1 fruit fly cellular context compared by ENCODE assay signal in the genomic region with DNA sequence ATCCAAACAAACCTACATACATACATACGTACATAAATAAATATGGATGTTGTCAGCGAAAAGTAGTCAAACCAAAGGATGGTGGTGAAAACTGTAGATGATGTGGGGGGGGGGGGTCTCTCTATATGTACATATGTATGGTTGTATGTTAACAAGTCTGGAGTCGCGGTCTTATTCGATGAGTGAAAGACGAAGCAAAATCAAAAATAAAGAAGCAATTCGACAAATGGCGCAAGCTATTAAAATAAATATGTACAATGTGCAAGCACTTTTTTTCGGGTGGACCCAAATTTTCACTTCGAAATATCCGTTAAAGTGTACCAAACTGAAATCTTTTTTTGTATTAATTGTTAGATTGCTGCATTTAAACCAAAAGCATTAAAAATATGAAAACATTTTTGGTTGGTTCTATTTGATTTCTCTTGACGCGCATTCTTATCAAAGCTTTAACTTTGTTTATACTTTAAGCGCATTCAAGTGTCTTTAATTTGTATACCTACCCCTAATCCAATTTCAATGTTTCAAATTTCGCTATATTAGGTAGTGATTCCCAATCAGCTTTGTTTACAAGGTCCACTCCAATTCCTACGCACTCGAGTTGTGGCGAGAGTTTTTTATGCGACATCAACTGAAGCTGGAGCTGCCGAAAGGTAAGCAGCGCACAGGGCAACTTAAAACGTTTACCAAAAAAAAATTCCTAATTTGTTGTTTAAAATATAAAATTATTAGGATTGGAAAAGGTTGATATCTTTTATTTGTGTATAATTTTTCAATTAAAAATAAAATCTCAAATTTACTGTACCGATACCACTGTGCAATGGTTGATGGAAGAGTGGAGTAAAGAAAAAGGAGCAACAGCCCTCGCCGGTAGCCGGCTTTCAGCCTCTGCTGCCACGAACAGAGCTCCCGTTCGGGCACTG.
TF ChIP-seq lines count a peak whose summit lies in the region.

Gene CG31807, minus strand, starts transcription at position 51 of the 920 bp plus-strand sequence.

TF ChIP-seq in whole organism, embryonic, 481 proteins besides CTCF, POLR2A, EP300 and RAD21 (continued from another document):
- TF ChIP-seq HLHmδ (GFP tag; optimal IDR thresholded peaks at IDR 0.05; lab: Kevin White, UChicago) (no peak), Hmx (GFP tag; optimal IDR thresholded peaks at IDR 0.05; lab: Kevin White, UChicago) (peak; percentile 42), mam (GFP tag; optimal IDR thresholded peaks at IDR 0.05; lab: Kevin White, UChicago) (peak; percentile 58), CG7271 (tag; optimal IDR thresholded peaks at IDR 0.05; lab: Kevin White, UChicago) (no peak), exex (tag; optimal IDR thresholded peaks at IDR 0.05; lab: Kevin White, UChicago) (no peak), CG15514 (GFP tag; optimal IDR thresholded peaks at IDR 0.05; lab: Kevin White, UChicago) (peak; percentile 60), Six4 (GFP tag; optimal IDR thresholded peaks at IDR 0.05; lab: Kevin White, UChicago) (no peak), gem (tag; optimal IDR thresholded peaks at IDR 0.05; lab: Kevin White, UChicago) (peak; percentile 90), CG30403 (GFP tag; optimal IDR thresholded peaks at IDR 0.05; lab: Kevin White, UChicago) (peak; percentile 51), Meics (GFP tag; optimal IDR thresholded peaks at IDR 0.05; lab: Kevin White, UChicago) (peak; percentile 67), pnt (GFP tag; optimal IDR thresholded peaks at IDR 0.05; lab: Kevin White, UChicago) (peak; percentile 5), gce (GFP tag; IDR thresholded peaks at IDR 0.05; lab: Robert Waterston, UW) (0 out of 3 replicates have a peak, but pooled peaks have one; percentile 42), nom (GFP tag; optimal IDR thresholded peaks at IDR 0.05; lab: Kevin White, UChicago) (peak; percentile 95), E2f1 (GFP tag; IDR thresholded peaks at IDR 0.05; lab: Robert Waterston, UW) (no peak), chinmo (GFP tag; IDR thresholded peaks at IDR 0.05; lab: Robert Waterston, UW; ENCODE audit: partially characterized antibody) (0 out of 4 replicates have a peak, but pooled peaks have one; percentile 35), CG31388 (GFP tag; optimal IDR thresholded peaks at IDR 0.05; lab: Kevin White, UChicago) (peak; percentile 18), HmgZ (tag; optimal IDR thresholded peaks at IDR 0.05; lab: Kevin White, UChicago) (peak; percentile 68), Ssrp (tag; optimal IDR thresholded peaks at IDR 0.05; lab: Kevin White, UChicago) (peak; percentile 64), CG7372 (GFP tag; IDR thresholded peaks at IDR 0.05; lab: Robert Waterston, UW) (no peak), gro (GFP tag; optimal IDR thresholded peaks at IDR 0.05; lab: Kevin White, UChicago) (peak; percentile 55), tio (GFP tag; optimal IDR thresholded peaks at IDR 0.05; lab: Kevin White, UChicago) (peak; percentile 51), sqz (GFP tag; optimal IDR thresholded peaks at IDR 0.05; lab: Kevin White, UChicago) (peak; percentile 59), fd102C (GFP tag; optimal IDR thresholded peaks at IDR 0.05; lab: Kevin White, UChicago) (no peak), Fer3 (tag; optimal IDR thresholded peaks at IDR 0.05; lab: Kevin White, UChicago) (peak; percentile 66), pros (GFP tag; optimal IDR thresholded peaks at IDR 0.05; lab: Kevin White, UChicago) (peak; percentile 18), dmrt11E (tag; optimal IDR thresholded peaks at IDR 0.05; lab: Kevin White, UChicago) (peak; percentile 37), PHDP (tag; optimal IDR thresholded peaks at IDR 0.05; lab: Kevin White, UChicago) (peak; percentile 87), peb (GFP tag; IDR thresholded peaks at IDR 0.05; lab: Robert Waterston, UW) (no peak), Dek (tag; optimal IDR thresholded peaks at IDR 0.05; lab: Kevin White, UChicago) (peak; percentile 61), Antp (GFP tag; optimal IDR thresholded peaks at IDR 0.05; lab: Kevin White, UChicago) (peak; percentile 52), h (optimal IDR thresholded peaks at IDR 0.05; lab: Kevin White, UChicago) (no peak)
